Worm (Caenorhabditis elegans) whole organism, mixed stage, embryonic: Measurements from ENCODE around the gene F59E11.6.

Experiments used
- M03D4.4 ChIP-seq: sonication (generic microtip); optimal IDR thresholded peaks from 2 replicates; lab custom pipeline; 2017; ENCODE audit warnings: mild to moderate bottlenecking, missing genetic modification characterization, missing compliant biosample characterization
- bed-3 ChIP-seq: fragments of 200-800 bp; sonication (Bioruptor generic); optimal IDR thresholded peaks from 3 replicates; lab custom pipeline; 2018; ENCODE audit warnings: mild to moderate bottlenecking, missing genetic modification characterization, moderate library complexity, missing compliant biosample characterization
- blmp-1 ChIP-seq: fragments of 150-350 bp; optimal IDR thresholded peaks from 2 replicates; lab custom pipeline; 2014; ENCODE audit warnings: missing biosample characterization, missing genetic modification characterization
- ceh-43 ChIP-seq: fragments of 200-800 bp; sonication (Bioruptor generic); optimal IDR thresholded peaks from 2 replicates; lab custom pipeline; 2018; ENCODE audit warnings: mild to moderate bottlenecking, missing genetic modification characterization, moderate library complexity, missing compliant biosample characterization
- ces-1 ChIP-seq: fragments of 150-350 bp; optimal IDR thresholded peaks from 2 replicates; lab custom pipeline; 2014; ENCODE audit warnings: missing biosample characterization, missing genetic modification reagents, missing genetic modification characterization
- cnd-1 ChIP-seq: fragments of 200-800 bp; sonication (Bioruptor generic); optimal IDR thresholded peaks from 2 replicates; lab custom pipeline; 2018; ENCODE audit warnings: mild to moderate bottlenecking, missing genetic modification characterization, missing compliant biosample characterization
- drap-1 ChIP-seq: fragments of 200-800 bp; sonication (Bioruptor generic); optimal IDR thresholded peaks from 3 replicates; lab custom pipeline; 2018; ENCODE audit warnings: mild to moderate bottlenecking, missing genetic modification characterization, missing compliant biosample characterization
- elt-1 ChIP-seq: sonication (generic microtip); optimal IDR thresholded peaks from 2 replicates; lab custom pipeline; 2017; ENCODE audit warnings: missing genetic modification characterization, mild to moderate bottlenecking, missing compliant biosample characterization, antibody characterized with exemption, moderate library complexity, borderline replicate concordance; ENCODE audit not compliant: insufficient read depth
- elt-3 ChIP-seq: fragments of 150-350 bp; optimal IDR thresholded peaks from 2 replicates; lab custom pipeline; 2014; ENCODE audit warnings: missing biosample characterization, missing genetic modification characterization
- flh-1 ChIP-seq: fragments of 200-800 bp; sonication (Bioruptor generic); optimal IDR thresholded peaks from 2 replicates; lab custom pipeline; 2018; ENCODE audit warnings: mild to moderate bottlenecking, missing genetic modification characterization, moderate library complexity, missing compliant biosample characterization
- ham-2 ChIP-seq: fragments of 200-800 bp; sonication (Bioruptor generic); optimal IDR thresholded peaks from 2 replicates; lab custom pipeline; 2018; ENCODE audit warnings: mild to moderate bottlenecking, missing genetic modification characterization, missing compliant biosample characterization
- hlh-1 ChIP-seq: fragments of 150-350 bp; optimal IDR thresholded peaks from 2 replicates; lab custom pipeline; 2014; ENCODE audit warnings: missing biosample characterization, missing genetic modification reagents, missing genetic modification characterization
- lin-13 ChIP-seq: fragments of 150-350 bp; optimal IDR thresholded peaks from 2 replicates; lab custom pipeline; 2014; ENCODE audit warnings: missing biosample characterization, missing genetic modification characterization
- lsy-2 ChIP-seq: fragments of 150-350 bp; optimal IDR thresholded peaks from 2 replicates; lab custom pipeline; 2014; ENCODE audit warnings: missing biosample characterization, missing genetic modification characterization
- mab-5 ChIP-seq: fragments of 150-350 bp; optimal IDR thresholded peaks from 2 replicates; lab custom pipeline; 2014; ENCODE audit warnings: missing biosample characterization, missing genetic modification characterization
- mep-1 ChIP-seq: fragments of 150-350 bp; optimal IDR thresholded peaks from 2 replicates; lab custom pipeline; 2017; ENCODE audit warnings: missing biosample characterization, missing genetic modification reagents, missing genetic modification characterization, inconsistent platforms
- mls-2 ChIP-seq: sonication (generic microtip); optimal IDR thresholded peaks from 2 replicates; lab custom pipeline; 2016; ENCODE audit warnings: mild to moderate bottlenecking, missing genetic modification characterization, moderate library complexity, missing compliant biosample characterization
- nhr-2 ChIP-seq: fragments of 150-350 bp; optimal IDR thresholded peaks from 2 replicates; lab custom pipeline; 2014; ENCODE audit warnings: missing biosample characterization, missing genetic modification characterization
- nhr-237 ChIP-seq: fragments of 150-350 bp; optimal IDR thresholded peaks from 2 replicates; lab custom pipeline; 2014; ENCODE audit warnings: missing biosample characterization, missing genetic modification characterization
- nhr-28 ChIP-seq: fragments of 150-350 bp; optimal IDR thresholded peaks from 2 replicates; lab custom pipeline; 2014; ENCODE audit warnings: missing biosample characterization, missing genetic modification characterization
- nhr-76 ChIP-seq: sonication (generic microtip); optimal IDR thresholded peaks from 2 replicates; lab custom pipeline; 2017; ENCODE audit warnings: missing biosample characterization, missing genetic modification characterization
- pha-4 ChIP-seq: fragments of 150-350 bp; optimal IDR thresholded peaks from 2 replicates; lab custom pipeline; 2018; ENCODE audit warnings: missing biosample characterization, missing genetic modification reagents, missing genetic modification characterization
- sem-2 ChIP-seq: fragments of 200-800 bp; sonication (Bioruptor generic); optimal IDR thresholded peaks from 2 replicates; lab custom pipeline; 2018; ENCODE audit warnings: mild to moderate bottlenecking, missing genetic modification characterization, missing compliant biosample characterization
- snpc-4 ChIP-seq: fragments of 150-350 bp; optimal IDR thresholded peaks from 2 replicates; lab custom pipeline; 2014; ENCODE audit warnings: missing biosample characterization, missing genetic modification characterization
- sptf-1 ChIP-seq: sonication (generic microtip); optimal IDR thresholded peaks from 2 replicates; lab custom pipeline; 2017; ENCODE audit warnings: mild to moderate bottlenecking, missing genetic modification characterization, moderate library complexity, missing compliant biosample characterization
- tbx-8 ChIP-seq: fragments of 200-800 bp; sonication (Bioruptor generic); optimal IDR thresholded peaks from 2 replicates; lab custom pipeline; 2018; ENCODE audit warnings: mild to moderate bottlenecking, missing genetic modification characterization, moderate library complexity, missing compliant biosample characterization
- unc-120 ChIP-seq: sonication (generic microtip); optimal IDR thresholded peaks from 2 replicates; lab custom pipeline; 2017; ENCODE audit warnings: missing genetic modification characterization, missing compliant biosample characterization; ENCODE audit not compliant: poor library complexity, severe bottlenecking
- unc-39 ChIP-seq: fragments of 150-350 bp; optimal IDR thresholded peaks from 2 replicates; lab custom pipeline; 2014; ENCODE audit warnings: missing biosample characterization, missing genetic modification characterization
- unc-62 ChIP-seq: fragments of 150-350 bp; optimal IDR thresholded peaks from 2 replicates; lab custom pipeline; 2014; ENCODE audit warnings: missing biosample characterization, missing genetic modification reagents, missing genetic modification characterization
- ztf-11 ChIP-seq: fragments of 150-350 bp; optimal IDR thresholded peaks from 2 replicates; lab custom pipeline; 2014; ENCODE audit warnings: missing biosample characterization, missing genetic modification characterization

The F59E11.6 gene

ce11 chrV:8948365-8948764 lies 43.2 kb upstream of the F59E11.6 start:
- no peak for TF ChIP-seq nhr-76 (tag; lab: Kevin White, UChicago)
- no peak for TF ChIP-seq drap-1
- no peak for TF ChIP-seq lsy-2 (tag; lab: Kevin White, UChicago)
- no peak for TF ChIP-seq mls-2
- no peak for TF ChIP-seq flh-1 (GFP tag; lab: Kevin White, UChicago)
- no peak for TF ChIP-seq hlh-1 (tag; lab: Kevin White, UChicago)
- TF ChIP-seq nhr-237, result no peak
- no peak for TF ChIP-seq unc-62
- TF ChIP-seq ztf-11, result no peak
- TF ChIP-seq ces-1 (GFP tag; lab: Kevin White, UChicago), result no peak
- TF ChIP-seq bed-3 (GFP tag; lab: Kevin White, UChicago), result no peak
- no peak for TF ChIP-seq unc-39 (tag; lab: Kevin White, UChicago)
- TF ChIP-seq elt-3 (tag; lab: Kevin White, UChicago), result no peak
- no peak for TF ChIP-seq sem-2 (GFP tag; lab: Kevin White, UChicago)
- no peak for TF ChIP-seq mep-1 (tag; lab: Kevin White, UChicago)
- TF ChIP-seq sptf-1 (tag; lab: Kevin White, UChicago), result no peak
- TF ChIP-seq unc-120 (tag; lab: Kevin White, UChicago), result no peak

DNA sequence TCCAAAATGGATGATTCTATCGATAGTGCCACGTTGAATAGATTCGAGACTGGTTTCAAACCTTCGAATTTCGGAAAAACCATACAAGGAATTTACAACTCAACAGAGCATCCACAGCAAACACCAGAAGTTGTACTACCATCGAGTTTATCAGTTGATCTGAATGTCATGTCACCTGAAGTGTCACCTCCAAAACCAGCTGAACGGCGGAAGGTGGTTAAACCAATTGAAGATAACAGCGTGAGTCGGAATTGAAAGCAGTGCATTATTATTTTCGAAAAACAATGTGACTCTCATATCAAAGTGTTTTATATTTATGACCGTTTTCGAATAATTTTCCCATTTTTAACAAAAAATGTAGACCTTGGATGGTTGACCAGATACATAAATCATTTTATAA lies 42.6 kb upstream of the F59E11.6 start:
- TF ChIP-seq mab-5 (tag; lab: Kevin White, UChicago), result no peak
- TF ChIP-seq cnd-1 (tag; lab: Kevin White, UChicago), result no peak
- TF ChIP-seq drap-1, result no peak

DNA sequence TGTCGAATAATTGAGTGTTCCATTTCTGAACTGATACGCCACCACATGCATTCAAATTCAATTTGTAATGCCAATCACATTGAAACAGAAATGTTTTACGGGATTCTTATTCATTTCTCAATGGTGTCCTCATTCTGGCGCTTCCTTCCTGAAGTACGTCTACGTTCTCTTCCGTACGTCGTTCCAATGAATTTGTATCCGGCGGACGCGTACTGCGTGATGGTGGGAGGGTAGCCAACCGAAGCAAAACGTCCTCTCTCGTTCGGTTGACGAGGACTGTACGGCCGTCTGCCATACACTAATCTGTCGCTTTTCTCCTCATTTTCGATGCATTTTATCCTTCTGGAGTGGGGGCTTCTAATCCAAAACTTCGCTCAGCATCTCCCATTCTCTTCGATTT lies 41.7 kb upstream of the F59E11.6 start:
- TF ChIP-seq nhr-237, result no peak
- TF ChIP-seq unc-120 (tag; lab: Kevin White, UChicago), result no peak
- no peak for TF ChIP-seq snpc-4 (tag; lab: Kevin White, UChicago)
- no peak for TF ChIP-seq M03D4.4 (tag; lab: Kevin White, UChicago)
- no peak for TF ChIP-seq ham-2
- TF ChIP-seq blmp-1 (tag; lab: Kevin White, UChicago), result no peak
- no peak for TF ChIP-seq elt-3 (tag; lab: Kevin White, UChicago)

ce11 chrV:8956387-8957095 lies 35.0 kb upstream of the F59E11.6 start, which contains the start of gene ttc-17:
ttc-17 (plus strand) TSS chrV:8957045.
- TF ChIP-seq sem-2 (GFP tag; lab: Kevin White, UChicago) (no peak), sptf-1 (tag; lab: Kevin White, UChicago) (no peak), ham-2 (peak; percentile 17), nhr-2 (tag; lab: Kevin White, UChicago) (no peak), nhr-28 (tag; lab: Kevin White, UChicago) (no peak), ces-1 (GFP tag; lab: Kevin White, UChicago) (peak; percentile 34), flh-1 (GFP tag; lab: Kevin White, UChicago) (no peak)

DNA sequence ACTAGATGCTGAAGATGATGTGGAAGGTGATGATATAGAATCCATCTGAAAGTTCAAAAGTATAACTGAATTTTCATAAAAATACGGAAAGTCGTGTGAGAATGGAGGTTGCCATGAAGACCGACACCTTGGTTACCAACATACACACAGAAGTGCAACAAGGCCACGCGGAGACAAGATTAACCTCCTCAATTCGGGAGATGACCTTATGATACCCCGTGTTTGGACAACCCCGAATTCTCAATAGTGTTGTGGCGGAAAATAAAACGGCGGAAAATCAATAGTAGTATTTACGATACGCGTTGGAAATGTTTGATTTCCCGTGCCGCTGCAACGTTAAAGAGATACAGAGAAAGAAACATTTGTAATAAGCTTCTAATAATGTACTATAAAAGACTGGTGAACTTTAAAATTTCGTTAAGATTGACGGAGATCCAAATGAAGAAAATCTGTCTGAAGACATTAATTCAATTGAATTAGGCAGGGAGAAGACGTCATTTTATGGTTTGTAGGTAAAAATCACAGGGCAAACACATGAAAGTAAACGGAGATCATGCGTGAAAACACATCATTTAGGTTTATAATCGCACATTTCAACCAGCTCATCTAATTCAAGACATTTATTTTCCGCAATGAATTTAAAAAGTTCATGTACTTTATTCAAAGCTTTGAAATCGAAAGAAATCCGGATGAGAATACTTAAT lies 27.4 kb upstream of the F59E11.6 start, which contains the start of gene nhr-44:
Gene nhr-44 (minus strand): TSS at position 51 of the 704 bp plus-strand sequence.
- TF ChIP-seq mep-1 (tag; lab: Kevin White, UChicago), result no peak
- TF ChIP-seq M03D4.4 (tag; lab: Kevin White, UChicago), result no peak
- peak; percentile 18 for TF ChIP-seq elt-1 (tag; lab: Kevin White, UChicago)
- TF ChIP-seq mab-5 (tag; lab: Kevin White, UChicago), result no peak
- no peak for TF ChIP-seq nhr-28 (tag; lab: Kevin White, UChicago)
- TF ChIP-seq ceh-43, result no peak
- TF ChIP-seq nhr-76 (tag; lab: Kevin White, UChicago), result no peak
- TF ChIP-seq tbx-8 (GFP tag; lab: Kevin White, UChicago), result no peak
- TF ChIP-seq mls-2, result no peak
- TF ChIP-seq nhr-2 (tag; lab: Kevin White, UChicago), result no peak
- TF ChIP-seq lin-13, result no peak
- TF ChIP-seq elt-3 (tag; lab: Kevin White, UChicago), result no peak
- TF ChIP-seq pha-4 (tag; lab: Kevin White, UChicago), result peak; percentile 50
- TF ChIP-seq sem-2 (GFP tag; lab: Kevin White, UChicago), result no peak
